Worm (Caenorhabditis elegans): Measurements from ENCODE around the gene chl-1.
"Not testable (repeated sequence)": the region's sequence is repeated elsewhere in the genome, so short reads cannot be mapped to it uniquely, and the experiment has no call there.

- not testable (repeated sequence) for TF ChIP-seq scrt-1 (GFP tag; IDR thresholded peaks at IDR 0.05); ama-1 (optimal IDR thresholded peaks at IDR 0.05); ets-7 (tag; optimal IDR thresholded peaks at IDR 0.05); ceh-36 (tag; optimal IDR thresholded peaks at IDR 0.05); tbx-11 (GFP tag; IDR thresholded peaks at IDR 0.05); B0310.2 (tag; optimal IDR thresholded peaks at IDR 0.05); F13C5.2 (tag; optimal IDR thresholded peaks at IDR 0.05); sea-1 (GFP tag; conservative IDR thresholded peaks at IDR 0.05); aly-1 (tag; optimal IDR thresholded peaks at IDR 0.05); flt-1 (GFP tag; IDR thresholded peaks at IDR 0.05); hmg-4 (GFP tag; optimal IDR thresholded peaks at IDR 0.05); hnd-1 (tag; optimal IDR thresholded peaks at IDR 0.05); tra-4 (tag; optimal IDR thresholded peaks at IDR 0.05); tbx-37 (GFP tag; conservative IDR thresholded peaks at IDR 0.05)
Measured at ce11 chrIII:10438780-10439179, 33.7 kb upstream of the chl-1 start, which contains the start of gene H04D03.6.
